Worm (Caenorhabditis elegans) whole organism, late embryonic: ENCODE results near the gene F56A8.3.

Experiments used
- ama-1 ChIP-seq: fragments of 150-350 bp; optimal IDR thresholded peaks from 2 replicates; lab custom pipeline; 2014
- ceh-14 ChIP-seq: sonication (generic microtip); optimal IDR thresholded peaks from 2 replicates; lab custom pipeline; 2016; ENCODE audit warnings: missing genotype, missing genetic modification characterization, missing compliant biosample characterization
- nfya-1 ChIP-seq: sonication (generic microtip); optimal IDR thresholded peaks from 2 replicates; lab custom pipeline; 2017; ENCODE audit warnings: missing genetic modification characterization, mild to moderate bottlenecking, missing compliant biosample characterization, antibody characterized with exemption, moderate library complexity
- pha-4 ChIP-seq: fragments of 150-350 bp; optimal IDR thresholded peaks from 2 replicates; lab custom pipeline; 2018; ENCODE audit warnings: missing biosample characterization, missing genetic modification reagents, missing genetic modification characterization
- unc-86 ChIP-seq: sonication (generic microtip); optimal IDR thresholded peaks from 2 replicates; lab custom pipeline; 2016; ENCODE audit warnings: missing genetic modification characterization, missing compliant biosample characterization

DNA sequence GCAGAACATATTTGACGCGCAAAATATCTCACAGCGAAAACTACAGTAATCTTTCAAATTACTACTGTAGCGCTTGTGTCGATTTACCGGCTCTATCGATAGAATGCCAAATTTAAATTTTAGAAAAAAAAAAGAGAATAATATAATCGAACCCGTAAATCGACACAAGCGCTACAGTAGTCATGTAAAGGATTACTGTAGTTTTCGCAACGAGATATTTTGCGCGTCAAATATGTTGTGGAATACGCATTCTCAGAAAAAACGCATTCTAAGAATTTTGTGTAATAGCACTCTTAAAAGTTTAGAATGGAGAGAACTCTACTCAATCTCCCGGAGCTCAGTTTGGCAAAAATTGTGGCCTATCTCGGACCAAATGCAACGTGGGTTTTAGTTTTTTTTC lies 8.9 kb downstream of the F56A8.3 start, which contains the start of gene F56A8.5:
- no peak for TF ChIP-seq ama-1 (lab: Kevin White, UChicago)
- no peak for TF ChIP-seq ceh-14 (tag; lab: Kevin White, UChicago)
- TF ChIP-seq unc-86, result no peak
- no peak for TF ChIP-seq nfya-1 (tag; lab: Kevin White, UChicago)
- no peak for TF ChIP-seq pha-4
